Fruit fly (Drosophila melanogaster) whole organism, prepupa: Measurements from ENCODE around the gene Nop56.

Experiments used
- Blimp-1 ChIP-seq: fragments of 200-800 bp; sonication (Bioruptor generic); optimal IDR thresholded peaks from 3 replicates; lab custom pipeline; 2017; ENCODE audit warnings: missing biosample characterization, missing genetic modification characterization, mild to moderate bottlenecking, moderate library complexity, missing genetic modification reagents
- CG4318 ChIP-seq: fragments of 200-800 bp; sonication (Bioruptor generic); optimal IDR thresholded peaks from 3 replicates; lab custom pipeline; 2017; ENCODE audit warnings: missing biosample characterization, mild to moderate bottlenecking, missing genetic modification characterization
- CG6163 ChIP-seq: fragments of 200-800 bp; sonication (Bioruptor generic); IDR thresholded peaks from 3 replicates; pipeline ENCODE4 v1.3.6; 2022; ENCODE audit warnings: missing biosample characterization, missing genetic modification characterization
- CG7368 ChIP-seq: fragments of 200-800 bp; sonication (Bioruptor generic); optimal IDR thresholded peaks from 3 replicates; lab custom pipeline; 2016; ENCODE audit warnings: missing biosample characterization, missing genetic modification characterization
- CG8119 ChIP-seq: fragments of 200-800 bp; sonication (Bioruptor generic); IDR thresholded peaks from 3 replicates; pipeline ENCODE4 v1.3.6; 2022; ENCODE audit warnings: missing biosample characterization, missing genetic modification characterization
- CG9139 ChIP-seq: fragments of 200-800 bp; sonication (Bioruptor generic); optimal IDR thresholded peaks from 3 replicates; lab custom pipeline; 2017; ENCODE audit warnings: missing biosample characterization, mild to moderate bottlenecking, missing genetic modification characterization
- Hr39 ChIP-seq: fragments of 200-800 bp; sonication (Bioruptor generic); optimal IDR thresholded peaks from 2 replicates; lab custom pipeline; 2016; ENCODE audit warnings: missing biosample characterization, missing genetic modification characterization
- Hr4 ChIP-seq: fragments of 200-800 bp; sonication (Bioruptor generic); optimal IDR thresholded peaks from 3 replicates; lab custom pipeline; 2016; ENCODE audit warnings: missing biosample characterization, missing genetic modification characterization
- OdsH ChIP-seq: fragments of 200-800 bp; sonication (Bioruptor generic); optimal IDR thresholded peaks from 3 replicates; lab custom pipeline; 2016; ENCODE audit warnings: missing biosample characterization, missing genetic modification characterization
- Sox102F ChIP-seq: fragments of 200-800 bp; sonication (Bioruptor generic); optimal IDR thresholded peaks from 2 replicates; lab custom pipeline; 2016; ENCODE audit warnings: missing biosample characterization, mild to moderate bottlenecking, missing genetic modification characterization
- salr ChIP-seq, 2 experiments: fragments of 200-800 bp; sonication (Bioruptor generic); optimal IDR thresholded peaks; 3 replicates each; lab custom pipeline; 2016 to 2018; ENCODE audit warnings: missing biosample characterization in 2 of 2, missing genetic modification characterization in 2 of 2, mild to moderate bottlenecking in 1 of 2
- spab ChIP-seq: fragments of 200-800 bp; sonication (Bioruptor generic); optimal IDR thresholded peaks from 2 replicates; lab custom pipeline; 2017; ENCODE audit warnings: missing biosample characterization, mild to moderate bottlenecking, missing genetic modification characterization, missing genetic modification reagents
- topi ChIP-seq: fragments of 200-800 bp; sonication (Bioruptor generic); optimal IDR thresholded peaks from 3 replicates; lab custom pipeline; 2016; ENCODE audit warnings: missing biosample characterization, missing genetic modification characterization

DNA sequence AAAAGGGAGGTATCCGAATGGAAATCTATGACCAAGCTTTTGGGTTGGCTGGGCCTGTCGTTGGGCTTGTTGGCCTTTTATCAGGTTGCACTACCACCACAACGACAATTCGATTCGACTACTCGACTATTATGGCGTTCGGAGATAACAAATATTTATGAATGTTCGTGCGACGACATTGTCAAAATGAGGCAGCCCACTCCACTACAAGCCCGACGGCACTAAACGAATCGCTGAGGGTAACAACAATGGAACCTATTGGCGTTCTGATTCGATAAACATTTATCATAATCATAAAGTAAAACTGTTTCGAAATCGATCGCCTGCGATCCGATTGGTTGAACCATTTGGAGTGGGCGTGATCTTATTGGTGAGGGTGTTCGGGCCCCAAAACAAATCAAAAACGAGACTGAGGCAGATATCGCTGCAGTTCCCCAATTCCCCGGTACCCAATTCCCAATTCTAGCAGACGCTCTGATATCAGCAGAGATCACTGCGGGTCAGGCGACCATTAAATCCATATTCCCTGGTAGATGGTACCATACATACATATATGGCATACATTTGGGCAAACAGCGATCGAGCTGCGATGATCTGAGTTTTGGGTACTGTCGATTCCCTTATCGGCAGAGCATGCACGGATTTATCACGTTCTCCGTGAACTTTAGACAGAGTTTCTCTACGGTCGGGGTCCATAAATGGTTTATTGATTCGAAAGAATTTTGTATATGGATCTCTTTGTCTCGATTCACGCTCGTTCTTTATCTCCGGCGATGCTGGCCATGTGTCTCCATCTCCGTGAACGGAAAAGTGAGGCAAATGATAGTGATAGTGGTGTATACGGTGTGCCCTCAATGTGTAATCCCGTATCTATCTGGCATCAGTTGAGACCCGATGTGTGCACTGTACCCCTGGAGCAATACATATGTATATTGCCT lies 33.8 kb upstream of the Nop56 start:
- TF ChIP-seq Sox102F (GFP tag; lab: Kevin White, UChicago) (no peak), OdsH (GFP tag; lab: Kevin White, UChicago) (no peak), CG8119 (GFP tag; lab: Robert Waterston, UW) (no peak), topi (GFP tag; lab: Kevin White, UChicago) (no peak), CG7368 (GFP tag; lab: Kevin White, UChicago) (no peak), spab (GFP tag; lab: Kevin White, UChicago) (no peak), Hr4 (GFP tag; lab: Kevin White, UChicago) (no peak), CG9139 (no peak), CG4318 (no peak), CG6163 (no peak), Hr39 (GFP tag; lab: Kevin White, UChicago) (no peak), salr (GFP tag; optimal IDR thresholded peaks at IDR 0.05; lab: Kevin White, UChicago) (no peak), Blimp-1 (GFP tag; lab: Kevin White, UChicago) (no peak)
